Fruit fly (Drosophila melanogaster): Measurements from ENCODE around the gene Rrp47.

The Rrp47 gene

DNA sequence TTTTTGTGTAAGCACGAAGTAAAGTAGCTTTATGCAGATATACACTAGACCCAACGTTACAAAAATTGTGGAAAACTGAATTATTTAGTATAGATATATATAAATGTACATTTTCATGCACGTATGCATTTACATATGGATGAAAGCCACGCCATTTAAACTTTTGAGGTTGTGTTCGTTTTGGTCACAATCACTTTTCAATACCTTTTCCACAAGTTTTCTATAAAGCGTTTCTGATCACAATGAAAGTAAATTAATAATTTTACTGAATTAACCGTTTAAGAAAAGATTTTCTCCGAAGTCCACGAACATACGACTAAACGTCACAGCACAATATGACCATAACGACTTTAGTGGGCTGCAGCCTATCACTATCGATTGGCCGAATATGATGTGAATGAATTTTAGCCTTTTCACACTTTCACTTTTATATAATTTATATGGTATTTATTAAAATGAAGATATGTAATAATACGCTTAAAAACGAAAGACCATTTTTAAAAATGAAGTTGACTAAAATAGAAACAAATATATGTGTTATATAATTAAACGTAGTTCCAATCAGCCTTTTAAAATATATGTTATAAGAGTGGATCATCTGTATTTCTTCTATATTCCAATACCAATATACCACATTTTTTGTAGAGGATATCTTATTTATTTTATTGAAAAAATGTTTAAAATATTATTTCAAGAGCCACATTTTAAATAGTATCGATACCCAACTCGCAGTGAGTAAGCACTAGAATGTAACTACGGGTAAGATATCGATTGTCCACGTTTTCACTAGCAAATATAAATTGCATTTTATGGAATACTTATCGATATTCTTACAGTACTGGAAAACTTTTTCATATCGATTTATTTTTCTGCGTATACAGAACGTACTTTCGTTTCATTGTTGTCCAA is 47.2 kb downstream of the Rrp47 start, which contains the start of the genes CG46312, eIF5 and exd:
CG46312 (minus strand) TSS at position 357 of the 909 bp plus-strand sequence.
eIF5 (minus strand) TSS at position 357 of the 909 bp plus-strand sequence.
exd (plus strand) TSS at position 851 of the 909 bp plus-strand sequence.
- TF ChIP-seq CG7101 (tag; optimal IDR thresholded peaks at IDR 0.05), result peak; percentile 18
- no peak for TF ChIP-seq Hr96 (GFP tag; optimal IDR thresholded peaks at IDR 0.05)
- no peak for TF ChIP-seq cnc (optimal IDR thresholded peaks at IDR 0.05)
- TF ChIP-seq bab1 (GFP tag; optimal IDR thresholded peaks at IDR 0.05), result peak; percentile 73
- TF ChIP-seq toe (GFP tag; optimal IDR thresholded peaks at IDR 0.05), result no peak
- TF ChIP-seq ovo (GFP tag; optimal IDR thresholded peaks at IDR 0.05), result peak; percentile 13
- TF ChIP-seq kay (GFP tag; ENCODE audit: borderline replicate concordance), result no peak
- TF ChIP-seq cic (GFP tag; optimal IDR thresholded peaks at IDR 0.05), result no peak
- no peak for TF ChIP-seq CG14711 (tag; optimal IDR thresholded peaks at IDR 0.05)
- peak; percentile 29 for TF ChIP-seq Mnt (GFP tag; optimal IDR thresholded peaks at IDR 0.05)

DNA sequence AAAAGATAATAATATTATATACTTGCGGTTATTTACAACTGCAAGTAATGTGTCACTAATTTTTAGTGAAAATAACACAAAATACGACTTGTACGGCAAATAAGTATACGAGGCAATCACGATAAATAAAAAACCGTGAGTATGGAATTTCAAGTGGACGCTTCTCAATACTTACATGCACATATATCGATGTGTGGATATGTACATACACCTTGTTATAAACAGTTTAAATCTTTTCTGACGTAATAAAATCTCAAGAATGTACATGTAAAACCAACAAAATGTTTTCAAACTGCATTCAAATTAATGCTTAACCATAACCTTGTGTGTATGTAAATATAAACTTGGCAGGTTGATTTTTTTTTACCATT is 47.8 kb downstream of the Rrp47 start:
- TF ChIP-seq Mnt (GFP tag; optimal IDR thresholded peaks at IDR 0.05) (peak; percentile 2), CG11617 (GFP tag; optimal IDR thresholded peaks at IDR 0.05) (no peak), kay (GFP tag; ENCODE audit: borderline replicate concordance) (peak; percentile 93)

Data from whole organism, adult.